Fruit fly (Drosophila melanogaster) whole organism, embryonic: ENCODE measurements around the gene sky.

Experiments used
- Bdp1 ChIP-seq: fragments of 200-800 bp; sonication (Bioruptor generic); optimal IDR thresholded peaks from 3 replicates; lab custom pipeline; 2016; ENCODE audit warnings: missing biosample characterization, missing genetic modification characterization
- CG10979 ChIP-seq: fragments of 200-800 bp; sonication (Bioruptor generic); optimal IDR thresholded peaks from 2 replicates; lab custom pipeline; 2018; ENCODE audit warnings: missing biosample characterization, mild to moderate bottlenecking, missing genetic modification characterization, moderate library complexity
- CG12155 ChIP-seq: fragments of 200-800 bp; sonication (Bioruptor generic); optimal IDR thresholded peaks from 3 replicates; lab custom pipeline; 2016; ENCODE audit warnings: missing biosample characterization, missing genetic modification characterization
- CG12942 ChIP-seq: fragments of 200-800 bp; sonication (Bioruptor generic); optimal IDR thresholded peaks from 3 replicates; lab custom pipeline; 2016; ENCODE audit warnings: missing biosample characterization, missing genetic modification characterization
- CG14710 ChIP-seq: fragments of 200-800 bp; sonication (Bioruptor generic); optimal IDR thresholded peaks from 3 replicates; lab custom pipeline; 2019; ENCODE audit warnings: missing biosample characterization, mild to moderate bottlenecking, missing genetic modification characterization, moderate library complexity
- CG14860 ChIP-seq: fragments of 200-800 bp; sonication (Bioruptor generic); IDR thresholded peaks from 3 replicates; pipeline ENCODE4 v1.3.6; 2022; ENCODE audit warnings: missing biosample characterization, missing genetic modification characterization; ENCODE audit not compliant: partially characterized antibody
- CG17361 ChIP-seq: fragments of 200-800 bp; sonication (Bioruptor generic); IDR thresholded peaks from 3 replicates; pipeline ENCODE4 v1.3.6; 2022; ENCODE audit warnings: missing biosample characterization, missing genetic modification characterization
- CG17568 ChIP-seq: fragments of 200-800 bp; sonication (Bioruptor generic); optimal IDR thresholded peaks from 2 replicates; lab custom pipeline; 2018; ENCODE audit warnings: missing biosample characterization, mild to moderate bottlenecking, missing genetic modification characterization, moderate library complexity
- CG1792 ChIP-seq: fragments of 200-800 bp; sonication (Bioruptor generic); optimal IDR thresholded peaks from 2 replicates; lab custom pipeline; 2016; ENCODE audit warnings: missing biosample characterization, missing genetic modification characterization
- CG2889 ChIP-seq: fragments of 200-800 bp; sonication (Bioruptor generic); IDR thresholded peaks from 3 replicates; pipeline ENCODE4 v1.3.6; 2022; ENCODE audit warnings: missing biosample characterization, missing genetic modification characterization
- CG3407 ChIP-seq: fragments of 200-800 bp; sonication (Bioruptor generic); optimal IDR thresholded peaks from 2 replicates; lab custom pipeline; 2018; ENCODE audit warnings: missing biosample characterization, mild to moderate bottlenecking, missing genetic modification characterization
- CG4707 ChIP-seq: fragments of 200-800 bp; sonication (Bioruptor generic); optimal IDR thresholded peaks from 2 replicates; lab custom pipeline; 2018; ENCODE audit warnings: missing biosample characterization, mild to moderate bottlenecking, missing genetic modification characterization, moderate library complexity
- CG6854 ChIP-seq: fragments of 200-800 bp; sonication (Bioruptor generic); optimal IDR thresholded peaks from 3 replicates; lab custom pipeline; 2017; ENCODE audit warnings: missing biosample characterization, mild to moderate bottlenecking, missing genetic modification characterization
- CG9437 ChIP-seq: fragments of 200-800 bp; sonication (Bioruptor generic); optimal IDR thresholded peaks from 2 replicates; lab custom pipeline; 2018; ENCODE audit warnings: missing biosample characterization, mild to moderate bottlenecking, missing genetic modification characterization
- CG9876 ChIP-seq: fragments of 200-800 bp; sonication (Bioruptor generic); optimal IDR thresholded peaks from 2 replicates; lab custom pipeline; 2016; ENCODE audit warnings: missing biosample characterization, missing genetic modification characterization
- CHES-1-like ChIP-seq: fragments of 200-800 bp; sonication (Bioruptor generic); optimal IDR thresholded peaks from 2 replicates; lab custom pipeline; 2016; ENCODE audit warnings: missing biosample characterization, missing genetic modification characterization
- Dref ChIP-seq: fragments of 200-800 bp; sonication (Bioruptor generic); IDR thresholded peaks from 2 replicates; pipeline ENCODE4 v1.3.6; 2022; ENCODE audit warnings: missing biosample characterization, missing genetic modification characterization
- Drgx ChIP-seq: fragments of 200-800 bp; sonication (Bioruptor generic); IDR thresholded peaks from 2 replicates; pipeline ENCODE4 v1.3.6; 2022; ENCODE audit warnings: missing biosample characterization, missing genetic modification characterization
- E2f1 ChIP-seq: fragments of 200-800 bp; sonication (Bioruptor generic); IDR thresholded peaks from 2 replicates; pipeline ENCODE4 v1.3.6; 2022; ENCODE audit warnings: missing biosample characterization, missing genetic modification characterization
- Gsc ChIP-seq: fragments of 200-800 bp; sonication (Bioruptor generic); IDR thresholded peaks from 2 replicates; pipeline ENCODE4 v1.3.6; 2022; ENCODE audit warnings: missing biosample characterization, missing genetic modification characterization
- HLH3B ChIP-seq: fragments of 200-800 bp; sonication (Bioruptor generic); IDR thresholded peaks from 2 replicates; pipeline ENCODE4 v1.3.6; 2022; ENCODE audit warnings: missing biosample characterization, missing genetic modification characterization
- Hmr ChIP-seq: fragments of 200-800 bp; sonication (Bioruptor generic); optimal IDR thresholded peaks from 3 replicates; lab custom pipeline; 2017; ENCODE audit warnings: mild to moderate bottlenecking, missing biosample characterization, missing genetic modification reagents, missing genetic modification characterization
- Lhr ChIP-seq: fragments of 200-800 bp; sonication (Bioruptor generic); optimal IDR thresholded peaks from 3 replicates; lab custom pipeline; 2017; ENCODE audit warnings: mild to moderate bottlenecking, missing biosample characterization, missing genetic modification reagents, missing genetic modification characterization
- MBD-R2 ChIP-seq: fragments of 200-800 bp; sonication (Bioruptor generic); IDR thresholded peaks from 2 replicates; pipeline ENCODE4 v1.3.6; 2022; ENCODE audit warnings: missing biosample characterization, missing genetic modification characterization
- Mrtf ChIP-seq: fragments of 200-800 bp; sonication (Bioruptor generic); IDR thresholded peaks from 3 replicates; pipeline ENCODE4 v1.3.6; 2022; ENCODE audit warnings: missing biosample characterization, missing genetic modification characterization
- Trl ChIP-seq, 3 experiments: fragments of >200 bp in 2 of 3; fragments of 200-800 bp in 1 of 3; sonication (Bioruptor generic) in 1 of 3; optimal IDR thresholded peaks; 2 replicates in 1 of 3; 3 replicates in 2 of 3; lab custom pipeline; 2016 to 2017; ENCODE audit warnings: missing biosample characterization in 1 of 3, missing genetic modification characterization in 1 of 3
- ac ChIP-seq: fragments of 200-800 bp; sonication (Bioruptor generic); optimal IDR thresholded peaks from 3 replicates; lab custom pipeline; 2017; ENCODE audit warnings: missing biosample characterization, mild to moderate bottlenecking, missing genetic modification characterization
- chn ChIP-seq: fragments of 200-800 bp; sonication (Bioruptor generic); optimal IDR thresholded peaks from 2 replicates; lab custom pipeline; 2016; ENCODE audit warnings: missing biosample characterization, missing genetic modification characterization
- corto ChIP-seq: fragments of 200-800 bp; sonication (Bioruptor generic); optimal IDR thresholded peaks from 2 replicates; lab custom pipeline; 2016; ENCODE audit warnings: missing biosample characterization, mild to moderate bottlenecking, missing genetic modification characterization, moderate library complexity
- croc ChIP-seq: fragments of 200-800 bp; sonication (Bioruptor generic); conservative IDR thresholded peaks from 3 replicates; pipeline ENCODE4 v1.3.6; 2022; ENCODE audit warnings: missing biosample characterization, missing genetic modification characterization
- dmrt99B ChIP-seq: fragments of 200-800 bp; sonication (Bioruptor generic); optimal IDR thresholded peaks from 2 replicates; lab custom pipeline; 2018; ENCODE audit warnings: missing biosample characterization, mild to moderate bottlenecking, missing genetic modification characterization, moderate library complexity
- dysf ChIP-seq: fragments of 200-800 bp; sonication (Bioruptor generic); IDR thresholded peaks from 3 replicates; pipeline ENCODE4 v1.3.6; 2022; ENCODE audit warnings: missing biosample characterization, missing genetic modification characterization
- exex ChIP-seq: fragments of 200-800 bp; sonication (Bioruptor generic); optimal IDR thresholded peaks from 4 replicates; lab custom pipeline; 2018; ENCODE audit warnings: missing biosample characterization, mild to moderate bottlenecking, missing genetic modification characterization, moderate library complexity
- fd96Cb ChIP-seq: fragments of 200-800 bp; sonication (Bioruptor generic); optimal IDR thresholded peaks from 2 replicates; lab custom pipeline; 2018; ENCODE audit warnings: missing biosample characterization, mild to moderate bottlenecking, missing genetic modification characterization, moderate library complexity
- ftz-f1 ChIP-seq: fragments of 200-800 bp; sonication (Bioruptor generic); optimal IDR thresholded peaks from 2 replicates; lab custom pipeline; 2016; ENCODE audit warnings: missing biosample characterization, missing genetic modification characterization
- gcm ChIP-seq: fragments of 200-800 bp; sonication (Bioruptor generic); optimal IDR thresholded peaks from 2 replicates; lab custom pipeline; 2019; ENCODE audit warnings: missing biosample characterization, mild to moderate bottlenecking, missing genetic modification characterization, moderate library complexity
- grn ChIP-seq: fragments of 200-800 bp; sonication (Bioruptor generic); optimal IDR thresholded peaks from 3 replicates; lab custom pipeline; 2017; ENCODE audit warnings: missing biosample characterization, missing genetic modification characterization
- h ChIP-seq: fragments of >200 bp; optimal IDR thresholded peaks from 2 replicates; lab custom pipeline; 2017
- hbn ChIP-seq: fragments of 200-800 bp; sonication (Bioruptor generic); IDR thresholded peaks from 2 replicates; pipeline ENCODE4 v1.3.6; 2022; ENCODE audit warnings: missing biosample characterization, missing genetic modification characterization; ENCODE audit not compliant: partially characterized antibody
- ind ChIP-seq: fragments of 200-800 bp; sonication (Bioruptor generic); optimal IDR thresholded peaks from 3 replicates; lab custom pipeline; 2016; ENCODE audit warnings: missing biosample characterization, missing genetic modification characterization
- kni ChIP-seq: fragments of 200-800 bp; sonication (Bioruptor generic); optimal IDR thresholded peaks from 3 replicates; lab custom pipeline; 2017; ENCODE audit warnings: mild to moderate bottlenecking, missing biosample characterization, missing genetic modification reagents, missing genetic modification characterization
- maf-S ChIP-seq: fragments of 200-800 bp; sonication (Bioruptor generic); optimal IDR thresholded peaks from 2 replicates; lab custom pipeline; 2016; ENCODE audit warnings: missing biosample characterization, missing genetic modification characterization
- oc ChIP-seq: fragments of 200-800 bp; sonication (Bioruptor generic); optimal IDR thresholded peaks from 2 replicates; lab custom pipeline; 2018; ENCODE audit warnings: missing biosample characterization, mild to moderate bottlenecking, missing genetic modification characterization, moderate library complexity
- pb ChIP-seq: fragments of 200-800 bp; sonication (Bioruptor generic); optimal IDR thresholded peaks from 3 replicates; lab custom pipeline; 2016; ENCODE audit warnings: missing biosample characterization, missing genetic modification characterization
- pho ChIP-seq: fragments of 200-800 bp; sonication (Bioruptor generic); optimal IDR thresholded peaks from 2 replicates; lab custom pipeline; 2016; ENCODE audit warnings: missing biosample characterization, missing genetic modification characterization
- pnt ChIP-seq: fragments of 200-800 bp; sonication (Bioruptor generic); optimal IDR thresholded peaks from 3 replicates; lab custom pipeline; 2016; ENCODE audit warnings: missing biosample characterization, missing genetic modification characterization
- ranshi ChIP-seq: fragments of 200-800 bp; sonication (Bioruptor generic); IDR thresholded peaks from 2 replicates; pipeline ENCODE4 v1.3.6; 2022; ENCODE audit warnings: missing biosample characterization, missing genetic modification characterization
- repo ChIP-seq: fragments of 200-800 bp; sonication (Bioruptor generic); optimal IDR thresholded peaks from 2 replicates; lab custom pipeline; 2016; ENCODE audit warnings: missing biosample characterization, missing genetic modification characterization
- sr ChIP-seq: fragments of 200-800 bp; sonication (Bioruptor generic); IDR thresholded peaks from 3 replicates; pipeline ENCODE4 v1.3.6; 2022; ENCODE audit warnings: missing biosample characterization, missing genetic modification characterization
- tgo ChIP-seq: fragments of 200-800 bp; sonication (Bioruptor generic); IDR thresholded peaks from 3 replicates; pipeline ENCODE4 v1.3.6; 2022; ENCODE audit warnings: missing biosample characterization, missing genetic modification characterization
- tio ChIP-seq: fragments of 200-800 bp; sonication (Bioruptor generic); optimal IDR thresholded peaks from 2 replicates; lab custom pipeline; 2017; ENCODE audit warnings: missing biosample characterization, missing genetic modification characterization, inconsistent platforms
- vnd ChIP-seq: fragments of 200-800 bp; sonication (Bioruptor generic); IDR thresholded peaks from 3 replicates; pipeline ENCODE4 v1.3.6; 2022; ENCODE audit warnings: missing biosample characterization, missing genetic modification characterization; ENCODE audit not compliant: partially characterized antibody

sky gene

DNA sequence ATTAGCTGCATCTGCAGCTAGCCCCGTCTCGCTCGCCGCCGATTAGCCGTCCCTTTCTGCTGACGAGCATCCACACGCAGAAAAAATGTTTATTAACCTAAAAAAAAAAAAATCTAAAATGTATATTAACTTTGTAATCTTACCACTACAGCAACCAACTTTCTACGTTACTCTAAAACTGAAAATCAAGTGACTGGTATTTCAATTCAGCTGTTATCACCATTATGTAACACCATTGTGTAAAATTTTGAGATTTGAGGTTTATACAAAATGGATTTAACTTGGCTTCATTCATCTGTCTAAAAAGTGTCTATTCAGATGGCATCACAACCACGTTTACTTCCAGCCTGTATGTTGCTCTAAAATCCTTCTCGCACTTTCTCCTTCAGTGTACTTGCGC is 17.7 kb upstream of the sky start (continued):
- TF ChIP-seq tio (GFP tag; lab: Kevin White, UChicago) (peak; percentile 40), repo (no peak), MBD-R2 (GFP tag; lab: Robert Waterston, UW) (no peak), oc (tag; lab: Kevin White, UChicago) (no peak), gcm (no peak), dysf (GFP tag; lab: Robert Waterston, UW) (no peak), fd96Cb (tag; lab: Kevin White, UChicago) (peak; percentile 33), croc (0 out of 3 replicates have a peak, but pooled peaks have one; percentile 21), E2f1 (GFP tag; lab: Robert Waterston, UW) (no peak), pb (GFP tag; lab: Kevin White, UChicago) (no peak), Trl (optimal IDR thresholded peaks at IDR 0.05; lab: Kevin White, UChicago) (no peak), Trl (GFP tag; optimal IDR thresholded peaks at IDR 0.05; lab: Kevin White, UChicago) (no peak), corto (GFP tag; lab: Kevin White, UChicago) (no peak), CG6854 (GFP tag; lab: Kevin White, UChicago) (no peak), dmrt99B (peak; percentile 38), Bdp1 (GFP tag; lab: Kevin White, UChicago) (no peak), h (lab: Kevin White, UChicago) (no peak), HLH3B (GFP tag; lab: Robert Waterston, UW) (no peak), CG12155 (GFP tag; lab: Kevin White, UChicago) (no peak), tgo (GFP tag; lab: Robert Waterston, UW) (no peak), Lhr (GFP tag; lab: Kevin White, UChicago) (no peak), grn (GFP tag; lab: Kevin White, UChicago) (no peak), pho (GFP tag; lab: Kevin White, UChicago) (no peak), CHES-1-like (GFP tag; lab: Kevin White, UChicago) (no peak), hbn (GFP tag; lab: Robert Waterston, UW) (no peak), CG4707 (GFP tag; lab: Kevin White, UChicago) (no peak), CG3407 (GFP tag; lab: Kevin White, UChicago) (no peak), ac (GFP tag; lab: Kevin White, UChicago) (no peak), vnd (GFP tag; lab: Robert Waterston, UW) (no peak), CG2889 (GFP tag; lab: Robert Waterston, UW) (no peak), CG9876 (GFP tag; lab: Kevin White, UChicago) (no peak), CG10979 (tag; lab: Kevin White, UChicago) (peak; percentile 69), CG9437 (GFP tag; lab: Kevin White, UChicago) (no peak), ftz-f1 (GFP tag; lab: Kevin White, UChicago) (no peak), ranshi (GFP tag; lab: Robert Waterston, UW) (no peak), ind (GFP tag; lab: Kevin White, UChicago) (no peak), CG14710 (tag; lab: Kevin White, UChicago) (peak; percentile 56), Mrtf (GFP tag; lab: Robert Waterston, UW) (no peak), Dref (GFP tag; lab: Robert Waterston, UW) (no peak), CG17361 (peak; percentile 68; the same call in 2 of the 3 replicates), kni (GFP tag; lab: Kevin White, UChicago) (no peak), CG1792 (GFP tag; lab: Kevin White, UChicago) (no peak), CG14860 (GFP tag; lab: Robert Waterston, UW) (no peak), maf-S (no peak), sr (no peak), CG17568 (GFP tag; lab: Kevin White, UChicago) (no peak), Drgx (GFP tag; lab: Robert Waterston, UW) (no peak), exex (tag; lab: Kevin White, UChicago) (no peak), Gsc (GFP tag; lab: Robert Waterston, UW) (no peak), CG12942 (GFP tag; lab: Kevin White, UChicago) (no peak), pnt (GFP tag; lab: Kevin White, UChicago) (no peak), Hmr (GFP tag; lab: Kevin White, UChicago) (no peak), chn (GFP tag; lab: Kevin White, UChicago) (no peak)
